Worm (Caenorhabditis elegans): Measurements from ENCODE around the gene tag-329.

tag-329 gene

ce11 chrV:9545238-9545709 lies 10.6 kb downstream of the tag-329 start, which contains the start of the genes his-35 and his-41 (continued):
- no peak for TF ChIP-seq ceh-16 (tag; optimal IDR thresholded peaks at IDR 0.05)
- TF ChIP-seq nhr-237 (tag; optimal IDR thresholded peaks at IDR 0.05): no peak

- no peak for TF ChIP-seq zag-1 (tag; optimal IDR thresholded peaks at IDR 0.05)
- peak in 1 of 2 experiments; percentile 13 for TF ChIP-seq lsy-2 (tag; optimal IDR thresholded peaks at IDR 0.05)
These were observed 11.4 kb downstream of the tag-329 start, which contains the start of gene C50F4.6 for ce11 chrV:9546042-9546581. Gene C50F4.6, plus strand, starts transcription at chrV:9546092.

ce11 chrV:9546860-9547269 lies 12.1 kb downstream of the tag-329 start, which contains the start of gene his-37:
Gene his-37, plus strand, starts transcription at chrV:9547105.
- TF ChIP-seq ama-1 (optimal IDR thresholded peaks at IDR 0.05) (peak; percentile 89), unc-55 (GFP tag; optimal IDR thresholded peaks at IDR 0.05) (peak; percentile 98), elt-1 (tag; optimal IDR thresholded peaks at IDR 0.05) (no peak), C34F6.9 (tag; optimal IDR thresholded peaks at IDR 0.05) (peak; percentile 100), ZK546.5 (tag; optimal IDR thresholded peaks at IDR 0.05) (peak; percentile 80), ztf-11 (tag; optimal IDR thresholded peaks at IDR 0.05) (peak; percentile 38), ceh-82 (tag; optimal IDR thresholded peaks at IDR 0.05) (peak; percentile 88), lin-39 (tag; optimal IDR thresholded peaks at IDR 0.05) (peak; percentile 68), nhr-25 (tag; optimal IDR thresholded peaks at IDR 0.05) (peak; percentile 99), ztf-4 (tag; optimal IDR thresholded peaks at IDR 0.05) (peak; percentile 98), R02D3.7 (tag; optimal IDR thresholded peaks at IDR 0.05) (peak; percentile 72), fos-1 (tag; optimal IDR thresholded peaks at IDR 0.05) (peak; percentile 100), mab-5 (tag; optimal IDR thresholded peaks at IDR 0.05) (peak; percentile 94), skn-1 (tag; optimal IDR thresholded peaks at IDR 0.05) (peak; percentile 91), zag-1 (tag; optimal IDR thresholded peaks at IDR 0.05) (peak; percentile 98), elt-3 (tag; optimal IDR thresholded peaks at IDR 0.05) (no peak), nhr-23 (tag; optimal IDR thresholded peaks at IDR 0.05) (no peak), Y55F3AM.14 (GFP tag; optimal IDR thresholded peaks at IDR 0.05) (peak; percentile 98), ztf-1 (GFP tag; conservative IDR thresholded peaks at IDR 0.05) (no peak), mbf-1 (tag; optimal IDR thresholded peaks at IDR 0.05) (no peak), F13H6.1 (tag; optimal IDR thresholded peaks at IDR 0.05) (peak; percentile 98), sem-4 (tag; optimal IDR thresholded peaks at IDR 0.05) (peak; percentile 99), nhr-237 (tag; optimal IDR thresholded peaks at IDR 0.05) (peak; percentile 90), alr-1 (tag; optimal IDR thresholded peaks at IDR 0.05) (no peak), egl-27 (tag; optimal IDR thresholded peaks at IDR 0.05) (peak; percentile 96), lin-13 (GFP tag; optimal IDR thresholded peaks at IDR 0.05) (peak; percentile 98), nhr-21 (tag; optimal IDR thresholded peaks at IDR 0.05) (peak; percentile 99), lin-11 (tag; optimal IDR thresholded peaks at IDR 0.05) (peak; percentile 98), nhr-129 (tag; optimal IDR thresholded peaks at IDR 0.05) (peak; percentile 99), unc-62 (GFP tag; optimal IDR thresholded peaks at IDR 0.05) (peak; percentile 92), aly-2 (tag; optimal IDR thresholded peaks at IDR 0.05) (no peak), gmeb-1 (tag; optimal IDR thresholded peaks at IDR 0.05) (peak; percentile 95), nhr-77 (tag; optimal IDR thresholded peaks at IDR 0.05) (peak; percentile 92), mdl-1 (tag; optimal IDR thresholded peaks at IDR 0.05) (peak; percentile 90 to 92), ceh-16 (tag; optimal IDR thresholded peaks at IDR 0.05) (peak; percentile 93), nhr-6 (tag; optimal IDR thresholded peaks at IDR 0.05) (peak; percentile 99), lsy-2 (tag; optimal IDR thresholded peaks at IDR 0.05) (peak; percentile 94 to 97), sma-9 (GFP tag; optimal IDR thresholded peaks at IDR 0.05) (peak; percentile 98), sma-9 (tag; optimal IDR thresholded peaks at IDR 0.05) (no peak), snpc-4 (tag; optimal IDR thresholded peaks at IDR 0.05) (peak; percentile 93), nhr-11 (tag; optimal IDR thresholded peaks at IDR 0.05) (peak; percentile 67), blmp-1 (tag; optimal IDR thresholded peaks at IDR 0.05; ENCODE audit: insufficient read depth) (peak; percentile 95), peb-1 (tag; optimal IDR thresholded peaks at IDR 0.05) (no peak), dmd-4 (tag; optimal IDR thresholded peaks at IDR 0.05) (peak; percentile 66), nhr-10 (tag; optimal IDR thresholded peaks at IDR 0.05) (peak; percentile 91), sma-3 (GFP tag; optimal IDR thresholded peaks at IDR 0.05) (peak; percentile 100), nhr-12 (tag; optimal IDR thresholded peaks at IDR 0.05) (peak; percentile 71), unc-39 (tag; optimal IDR thresholded peaks at IDR 0.05) (peak; percentile 41), crh-2 (tag; optimal IDR thresholded peaks at IDR 0.05) (peak; percentile 100)

Data from whole organism, L2 larva.